Worm (Caenorhabditis elegans) whole organism, dauer: ENCODE measurements around the gene asp-2.

Experiments
- unc-62 ChIP-seq: sonication (generic microtip); optimal IDR thresholded peaks from 2 replicates; lab custom pipeline; 2017; ENCODE audit warnings: missing biosample characterization, missing genetic modification reagents, missing genetic modification characterization

asp-2 gene

DNA sequence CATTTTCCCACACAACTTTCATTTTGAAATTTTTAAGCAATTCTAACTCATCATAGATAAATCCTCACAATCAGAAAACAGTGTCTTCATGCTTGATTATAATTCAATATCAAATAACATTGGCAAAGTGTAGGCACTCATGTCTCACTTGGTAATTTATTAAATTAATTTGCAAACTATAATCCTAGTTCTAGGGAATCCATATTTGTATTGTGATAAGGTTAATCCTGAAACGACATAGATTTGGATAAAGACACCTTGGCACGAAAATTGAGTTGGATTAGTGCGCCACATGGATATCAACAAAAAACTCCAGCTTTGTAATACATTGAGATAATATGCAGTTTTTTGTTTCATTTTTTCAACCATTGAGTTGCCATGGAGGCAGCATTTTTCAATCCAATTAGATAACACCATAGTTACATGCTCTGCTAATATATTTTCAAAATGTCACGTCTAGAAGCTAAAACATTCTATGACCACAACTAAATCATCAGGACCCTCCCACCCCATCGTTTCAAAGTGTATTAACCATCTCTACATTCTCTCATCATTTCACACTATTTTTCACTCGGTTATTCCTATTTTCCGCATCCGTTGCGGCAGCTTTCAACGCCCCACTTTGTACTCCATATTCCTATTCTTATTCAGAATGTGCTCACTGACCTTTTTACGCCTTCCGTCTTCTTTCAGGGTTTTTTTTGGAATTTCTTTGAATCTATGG is 19.0 kb upstream of the asp-2 start:
- TF ChIP-seq unc-62 (GFP tag; lab: Kevin White, UChicago): no peak

DNA sequence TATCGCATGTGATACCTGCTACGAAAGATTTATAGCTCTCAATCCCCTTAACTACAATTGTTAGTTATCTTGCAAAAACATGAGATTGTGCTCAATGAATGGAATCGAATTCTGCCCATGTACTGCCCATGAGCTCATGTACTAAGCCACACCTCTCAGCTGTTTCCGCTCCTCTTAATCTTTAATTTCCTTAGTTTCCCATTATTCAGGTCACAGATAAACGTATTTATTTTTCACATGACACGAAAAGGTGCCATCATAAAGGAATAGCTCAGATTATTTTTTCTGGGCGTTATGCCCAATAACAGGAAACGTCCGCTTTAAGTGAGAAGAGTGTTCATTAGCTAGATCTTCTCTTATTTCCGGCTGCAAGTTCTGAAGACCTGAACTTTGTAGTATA is 16.8 kb upstream of the asp-2 start:
- no peak for TF ChIP-seq unc-62 (GFP tag; lab: Kevin White, UChicago)

DNA sequence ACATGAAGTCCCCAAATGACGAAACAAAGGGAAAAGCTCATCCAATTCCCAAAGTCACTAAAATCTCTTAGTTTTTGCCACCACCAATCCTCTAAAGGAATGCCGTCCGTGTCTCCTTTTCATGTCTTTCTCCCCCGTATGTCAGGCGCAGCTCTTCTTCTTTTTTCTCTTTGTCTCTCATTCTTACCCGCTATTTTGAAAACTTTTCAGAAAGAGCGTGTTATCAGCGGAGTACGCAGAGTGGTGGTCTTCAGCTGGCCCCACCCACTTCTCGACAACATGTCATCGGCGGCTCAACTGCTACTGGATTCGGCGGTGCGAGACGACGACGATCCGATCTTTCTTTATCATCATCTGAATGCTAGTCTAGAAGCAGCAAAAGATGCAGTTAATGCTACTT is 11.5 kb upstream of the asp-2 start, which contains the start of gene sphr-1:
TSS of gene sphr-1 (plus strand) at position 205 of the 400 bp plus-strand sequence.
- no peak for TF ChIP-seq unc-62 (GFP tag; lab: Kevin White, UChicago)

DNA sequence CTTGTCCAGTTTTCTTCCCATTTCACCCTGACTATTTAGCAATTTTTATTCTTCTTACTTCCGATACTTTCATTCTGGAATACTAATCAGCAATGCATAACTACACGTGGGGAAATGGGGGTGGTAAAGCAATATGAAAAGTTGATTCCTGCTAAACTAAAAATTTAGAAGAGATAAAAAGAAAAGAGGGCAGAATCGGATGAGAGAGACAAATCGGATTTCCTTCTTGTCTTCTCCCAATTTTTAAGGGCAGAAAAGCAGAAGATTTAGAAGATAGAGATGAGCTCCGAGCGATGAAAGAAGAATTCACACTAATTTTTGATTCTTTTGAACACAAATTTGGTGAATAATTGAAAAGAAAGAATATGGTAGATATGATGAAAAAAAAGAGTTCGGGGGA is 8.8 kb upstream of the asp-2 start:
- no peak for TF ChIP-seq unc-62 (GFP tag; lab: Kevin White, UChicago)

DNA sequence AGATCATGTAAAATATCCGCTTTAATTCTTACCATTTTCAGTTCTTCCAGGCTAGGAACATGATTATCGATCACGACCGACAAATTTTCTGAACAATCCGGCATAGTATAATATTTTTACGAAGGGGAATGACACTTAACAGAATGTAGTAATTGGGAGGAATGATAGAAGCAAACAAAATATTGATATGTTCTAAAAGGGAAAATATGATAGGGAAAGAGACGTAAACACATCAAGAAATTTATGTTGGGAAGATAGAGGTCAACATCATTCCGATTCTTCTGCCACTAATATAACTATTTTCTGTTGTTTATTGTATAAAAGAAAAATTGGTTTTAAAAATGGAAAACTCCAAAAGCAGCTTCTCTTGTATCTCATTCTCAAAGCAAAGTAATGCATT is 5.8 kb upstream of the asp-2 start, which contains the start of gene C24B5.4:
TSS of gene C24B5.4 (minus strand) at position 206 of the 400 bp plus-strand sequence.
- no peak for TF ChIP-seq unc-62 (GFP tag; lab: Kevin White, UChicago)

DNA sequence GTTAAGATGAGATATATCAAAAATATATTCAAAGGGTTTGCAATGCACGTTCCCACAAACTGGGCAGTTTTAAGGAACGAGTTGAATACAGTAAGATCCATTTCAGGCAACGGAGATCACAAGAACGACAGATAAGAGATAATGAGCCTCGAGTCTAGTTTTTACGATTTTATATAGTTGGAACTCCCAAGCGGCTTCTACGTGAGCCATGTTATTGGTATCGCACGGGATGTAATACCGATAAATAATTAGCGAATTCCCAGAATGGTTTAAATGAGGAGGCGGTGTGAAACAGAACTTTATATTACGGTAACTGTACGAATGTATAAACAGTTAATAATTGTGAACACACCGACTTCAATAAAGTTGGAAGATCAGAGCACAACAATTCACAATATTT is 4.0 kb upstream of the asp-2 start, which contains the start of gene str-177:
TSS of gene str-177 (minus strand) at position 101 of the 400 bp plus-strand sequence.
- TF ChIP-seq unc-62 (GFP tag; lab: Kevin White, UChicago): no peak

DNA sequence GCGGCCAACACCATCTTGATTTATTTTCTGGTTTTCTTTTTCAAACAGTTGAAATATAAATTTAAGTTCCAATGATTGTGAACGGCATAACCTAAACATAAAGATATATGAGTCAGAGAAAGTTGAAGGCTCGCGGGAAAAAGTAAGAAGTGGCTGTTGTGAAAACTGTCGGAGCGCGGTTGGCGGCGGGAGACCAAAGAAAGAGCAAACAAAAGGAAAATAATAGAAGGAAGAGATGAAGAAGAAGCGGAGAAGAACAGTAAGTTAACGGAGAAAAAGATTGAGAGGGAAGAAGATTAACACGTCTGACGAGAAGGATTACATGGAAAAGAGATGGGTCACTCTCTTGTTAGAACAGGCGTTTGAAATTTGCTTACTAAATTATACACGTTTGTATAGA is 4.5 kb downstream of the asp-2 start, which contains the start of gene inx-10:
TSS of gene inx-10 (minus strand) at position 101 of the 400 bp plus-strand sequence.
- TF ChIP-seq unc-62 (GFP tag; lab: Kevin White, UChicago): no peak

DNA sequence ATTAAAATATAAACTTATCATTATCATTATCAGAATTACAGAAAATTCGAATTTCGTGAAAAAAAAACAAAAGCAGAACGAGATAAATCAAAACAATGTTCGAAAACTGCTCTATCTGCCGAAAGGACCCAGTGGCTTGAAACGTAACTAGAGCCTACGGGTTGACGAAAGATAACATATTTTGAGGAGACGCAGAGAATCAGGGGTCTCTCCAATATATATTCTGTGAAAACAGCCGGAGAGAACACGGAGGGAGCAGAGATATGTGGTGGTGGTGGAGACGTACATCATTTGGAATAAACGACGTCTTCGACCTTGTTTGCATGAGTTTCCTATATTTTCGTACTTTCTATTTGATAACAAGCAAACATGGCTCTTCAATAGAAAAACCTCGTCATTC is 6.0 kb downstream of the asp-2 start:
- no peak for TF ChIP-seq unc-62 (GFP tag; lab: Kevin White, UChicago)

DNA sequence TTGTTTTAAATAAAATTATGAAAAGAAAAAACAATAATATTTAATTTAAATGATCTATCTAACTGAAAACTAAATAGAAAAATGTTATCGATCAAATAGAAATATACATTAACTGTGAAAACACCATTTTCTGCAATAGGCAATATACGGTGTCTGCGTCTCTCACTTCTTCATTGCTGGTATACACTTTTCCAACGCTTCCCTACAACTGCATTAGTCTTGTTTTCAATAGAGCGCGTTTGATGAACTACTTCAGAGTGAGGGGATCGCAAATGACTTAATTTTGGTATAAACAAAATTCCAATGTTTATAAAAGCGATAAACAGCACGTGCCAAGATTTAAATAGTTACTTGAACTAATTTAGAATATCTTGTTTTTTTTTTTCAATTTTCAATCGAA is 9.6 kb downstream of the asp-2 start:
- TF ChIP-seq unc-62 (GFP tag; lab: Kevin White, UChicago): no peak

DNA sequence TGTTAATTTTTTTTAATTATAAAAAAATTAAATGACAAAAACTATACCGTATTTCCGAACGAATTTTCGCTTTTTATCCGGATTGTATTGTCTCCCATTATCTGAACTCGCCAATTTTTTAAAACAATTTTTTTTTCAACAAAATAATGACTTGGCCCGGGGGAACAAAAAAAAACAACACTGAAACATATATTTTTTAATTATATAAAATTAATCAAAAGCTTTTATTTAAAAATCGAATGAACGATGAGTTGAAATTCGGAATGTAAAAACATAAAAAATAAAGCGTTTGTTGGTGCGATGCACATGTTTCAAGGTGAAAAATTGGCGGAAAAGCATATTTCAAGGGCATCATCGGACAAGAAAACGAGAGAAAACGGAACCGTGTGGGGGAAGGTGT is 10.7 kb downstream of the asp-2 start, which contains the start of gene mdt-27:
TSS of gene mdt-27 (minus strand) at position 101 of the 400 bp plus-strand sequence.
- no peak for TF ChIP-seq unc-62 (GFP tag; lab: Kevin White, UChicago)

DNA sequence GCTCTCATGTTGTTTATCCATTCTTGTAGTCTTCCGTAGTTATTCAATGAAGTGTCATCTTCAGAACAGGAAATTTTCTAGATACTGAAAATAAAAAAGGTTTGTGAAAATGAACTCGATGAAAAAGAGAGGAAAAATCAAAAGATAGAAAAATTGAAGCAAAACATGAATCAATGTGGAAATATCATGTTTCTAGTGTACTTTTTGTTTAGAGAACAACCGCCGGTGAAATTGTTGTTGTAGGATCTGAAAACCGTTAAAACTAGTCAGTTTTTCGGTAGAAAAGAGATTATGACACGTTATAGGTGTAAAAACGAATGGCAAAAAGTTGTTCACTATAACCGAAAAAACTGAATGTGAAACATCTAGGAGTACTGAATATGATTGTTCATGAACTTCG is 14.3 kb downstream of the asp-2 start, which contains the start of gene pacs-1:
TSS of gene pacs-1 (minus strand) at position 101 of the 400 bp plus-strand sequence.
- TF ChIP-seq unc-62 (GFP tag; lab: Kevin White, UChicago): no peak

DNA sequence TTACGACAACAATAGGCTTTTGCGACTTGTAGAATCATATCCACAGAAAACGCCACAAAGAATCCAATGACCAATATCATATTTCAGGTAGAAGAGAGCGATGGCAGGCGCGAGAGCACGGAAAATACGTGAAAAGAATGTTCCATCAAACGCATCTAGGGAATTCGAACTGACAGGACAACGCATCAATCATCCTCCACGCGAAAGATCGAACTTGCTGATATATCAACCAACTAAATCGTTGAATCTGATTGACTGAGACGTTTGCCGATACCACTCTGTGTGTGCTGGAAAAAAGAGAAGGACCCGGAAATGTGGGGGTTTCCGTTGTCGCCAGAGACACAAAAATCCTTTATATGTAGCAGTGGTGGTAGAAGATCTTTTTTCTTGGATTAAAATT is 15.3 kb downstream of the asp-2 start:
- no peak for TF ChIP-seq unc-62 (GFP tag; lab: Kevin White, UChicago)

DNA sequence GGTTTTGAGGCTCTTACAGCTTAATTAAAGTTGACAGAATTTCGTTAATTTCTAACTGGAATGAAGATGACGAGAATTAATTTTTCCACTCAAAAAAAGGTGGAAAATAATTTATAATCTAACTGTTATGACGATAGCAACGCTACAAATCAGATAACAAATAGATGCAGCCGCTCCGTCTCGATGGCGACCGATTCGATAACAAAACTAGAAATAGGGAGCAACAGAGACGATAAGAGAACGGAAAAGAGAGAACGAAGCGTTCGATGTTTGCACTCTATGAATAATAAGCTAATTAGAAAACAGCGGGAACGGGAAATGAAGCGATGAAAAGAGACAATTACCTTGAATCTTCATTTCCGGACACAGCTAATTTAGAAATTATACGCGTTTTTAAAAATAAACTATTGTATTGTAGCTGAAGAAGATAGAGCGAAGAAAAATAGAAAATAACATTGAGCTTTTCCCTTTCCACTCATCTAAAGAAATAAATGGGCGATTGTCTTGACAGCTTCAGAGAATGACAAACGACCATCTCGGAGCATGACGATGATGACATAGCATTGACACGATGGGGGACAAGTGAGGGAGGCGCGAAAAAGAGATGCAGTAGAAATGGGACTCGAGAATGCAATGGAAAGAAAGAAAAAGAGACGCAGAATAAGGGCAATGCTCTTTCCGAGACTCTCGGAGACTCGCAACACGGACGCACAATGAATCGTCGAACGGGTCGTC is 15.9 kb downstream of the asp-2 start:
- no peak for TF ChIP-seq unc-62 (GFP tag; lab: Kevin White, UChicago)

DNA sequence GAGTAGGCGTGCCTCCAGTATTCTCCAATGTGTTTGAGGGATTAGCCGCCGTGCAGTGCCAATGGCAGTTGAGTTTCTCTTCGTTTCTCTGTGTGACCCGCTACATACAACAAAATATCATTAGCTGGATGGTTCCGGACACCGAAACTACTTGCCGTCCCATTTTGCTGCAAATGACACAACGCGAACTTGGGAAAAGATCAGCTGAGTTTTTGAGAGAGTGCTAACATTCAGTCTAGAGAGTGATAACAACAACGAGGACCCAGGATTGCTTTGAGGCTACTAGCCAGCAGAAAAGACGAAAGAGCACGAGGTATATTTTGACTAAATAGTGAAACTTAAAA is 16.5 kb downstream of the asp-2 start:
- TF ChIP-seq unc-62 (GFP tag; lab: Kevin White, UChicago): no peak

DNA sequence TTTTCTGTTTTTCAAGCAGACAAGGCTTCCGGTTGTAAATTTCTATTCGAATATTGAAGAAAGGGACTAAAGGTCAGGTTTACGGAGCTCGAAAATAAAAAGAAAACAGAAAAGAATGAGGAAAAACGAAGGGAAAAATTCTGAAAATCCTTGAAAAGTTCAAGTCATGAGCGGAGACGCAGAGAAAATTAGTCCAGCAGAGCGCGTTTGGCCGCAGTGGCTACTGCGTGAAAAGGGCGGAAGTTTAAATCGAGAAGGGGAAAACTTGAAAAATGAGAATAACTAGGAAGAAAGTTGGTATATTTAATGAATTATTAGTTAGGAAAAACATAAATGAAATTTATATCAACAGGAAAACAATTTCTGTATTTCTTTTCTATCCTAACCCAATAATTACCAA is 17.6 kb downstream of the asp-2 start:
- TF ChIP-seq unc-62 (GFP tag; lab: Kevin White, UChicago): no peak

DNA sequence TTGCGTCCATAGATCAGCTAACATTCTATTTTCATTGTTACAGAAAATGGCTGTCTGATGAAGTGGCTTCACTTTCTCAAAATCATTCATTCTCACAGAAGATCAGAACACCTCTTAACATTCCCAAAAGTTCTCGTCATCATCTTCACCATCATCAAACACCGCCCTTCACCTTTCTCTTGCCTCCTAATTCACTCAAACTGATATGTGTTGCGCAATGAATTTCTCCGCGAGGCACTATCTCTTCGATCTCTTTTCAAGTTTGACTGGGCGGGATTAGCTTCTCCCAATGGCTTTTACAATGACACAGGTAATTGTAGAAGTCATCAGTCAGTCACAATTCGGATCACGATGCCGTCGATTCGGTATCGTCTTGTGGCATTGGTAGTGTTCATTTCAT is 18.7 kb downstream of the asp-2 start, which contains the start of gene grd-6:
TSS of gene grd-6 (plus strand) at position 301 of the 400 bp plus-strand sequence.
- TF ChIP-seq unc-62 (GFP tag; lab: Kevin White, UChicago): no peak
